Worm (Caenorhabditis elegans) whole organism, late embryonic: ENCODE measurements around the gene aqp-2.

ENCODE experiments used
- ceh-18 ChIP-seq: sonication (generic microtip); optimal IDR thresholded peaks from 2 replicates; lab custom pipeline; 2016; ENCODE audit warnings: missing genetic modification characterization, missing compliant biosample characterization
- ceh-22 ChIP-seq: sonication (generic microtip); optimal IDR thresholded peaks from 2 replicates; lab custom pipeline; 2017; ENCODE audit warnings: missing biosample characterization, missing genetic modification characterization
- che-1 ChIP-seq: sonication (generic microtip); optimal IDR thresholded peaks from 2 replicates; lab custom pipeline; 2016; ENCODE audit warnings: mild to moderate bottlenecking, missing genetic modification characterization, missing compliant biosample characterization
- dmd-4 ChIP-seq: sonication (generic microtip); optimal IDR thresholded peaks from 2 replicates; lab custom pipeline; 2016; ENCODE audit warnings: borderline replicate concordance, missing genetic modification characterization, missing compliant biosample characterization
- gmeb-2 ChIP-seq: sonication (generic microtip); optimal IDR thresholded peaks from 2 replicates; lab custom pipeline; 2016; ENCODE audit warnings: missing genetic modification characterization, inconsistent platforms, missing compliant biosample characterization
- odd-2 ChIP-seq: sonication (generic microtip); optimal IDR thresholded peaks from 2 replicates; lab custom pipeline; 2017; ENCODE audit warnings: antibody characterized with exemption, mild to moderate bottlenecking, missing genetic modification characterization, missing compliant biosample characterization
- ttx-3 ChIP-seq: sonication (generic microtip); optimal IDR thresholded peaks from 2 replicates; lab custom pipeline; 2016; ENCODE audit warnings: missing genetic modification reagents, missing genetic modification characterization, missing compliant biosample characterization

DNA sequence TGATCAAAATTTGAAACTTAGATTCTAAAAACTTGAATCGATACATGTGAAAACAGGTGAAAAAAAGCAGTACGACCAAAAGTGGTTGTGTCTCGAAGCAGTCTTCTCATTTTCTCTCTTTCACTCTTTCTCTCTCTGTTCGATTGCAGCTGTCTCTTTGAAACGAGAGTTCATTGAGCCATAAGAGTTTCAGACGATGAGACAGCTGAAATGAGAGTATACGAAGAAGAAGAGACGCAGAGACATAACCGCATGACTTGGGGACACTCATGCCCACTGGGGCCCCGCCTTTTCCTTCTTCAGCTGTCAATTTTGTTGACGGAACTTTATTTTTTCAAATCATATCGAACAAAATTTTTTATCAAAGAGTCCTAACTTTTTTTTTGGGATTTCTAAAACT is 12.2 kb upstream of the aqp-2 start:
- no peak for TF ChIP-seq odd-2 (tag; lab: Kevin White, UChicago)
- no peak for TF ChIP-seq gmeb-2 (tag; lab: Kevin White, UChicago)
- TF ChIP-seq ceh-18, result peak; percentile 67
- TF ChIP-seq ttx-3 (tag; lab: Kevin White, UChicago), result no peak
- no peak for TF ChIP-seq che-1 (tag; lab: Kevin White, UChicago)
- no peak for TF ChIP-seq dmd-4
- TF ChIP-seq ceh-22, result no peak
